Fruit fly (Drosophila melanogaster): ENCODE measurements around the gene CG16719.

The CG16719 gene

DNA sequence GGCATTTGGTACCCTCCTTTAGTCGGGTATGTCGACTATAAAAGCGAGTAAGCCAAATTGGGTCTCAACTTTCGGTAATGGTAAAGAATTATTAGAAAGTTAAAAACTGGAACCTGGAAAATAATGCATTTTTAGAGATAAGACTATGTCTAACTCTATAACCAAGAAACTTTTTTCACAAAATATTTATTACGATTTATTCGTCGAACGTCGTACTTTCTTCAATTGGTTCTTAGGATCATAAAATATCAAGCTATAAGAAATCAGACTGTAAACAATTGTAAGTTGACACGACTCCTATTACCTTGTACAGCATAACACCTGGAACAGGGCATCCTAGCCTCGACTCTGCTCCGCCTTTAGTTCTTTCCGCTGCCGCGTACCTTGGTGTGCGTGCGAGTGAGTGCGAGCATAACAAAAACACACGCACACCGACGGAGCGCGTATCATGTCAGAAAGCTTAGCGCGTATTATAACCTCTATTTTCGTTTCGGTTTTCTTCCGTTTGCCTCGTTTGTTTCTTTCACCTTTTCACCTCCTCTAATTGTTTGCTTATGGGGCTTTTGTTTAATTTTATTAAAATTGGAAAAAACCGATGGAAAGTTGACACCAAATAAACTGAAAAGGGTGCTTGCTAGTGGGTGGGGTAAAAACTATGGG, 8.1 kb downstream of the CG16719 start (continued):
- peak; percentile 94 for TF ChIP-seq CG34406 (GFP tag; optimal IDR thresholded peaks at IDR 0.05)
- peak; percentile 96 for TF ChIP-seq Met (GFP tag; optimal IDR thresholded peaks at IDR 0.05)
- TF ChIP-seq Hr39 (GFP tag; optimal IDR thresholded peaks at IDR 0.05) = peak; percentile 97
- TF ChIP-seq dac (GFP tag; optimal IDR thresholded peaks at IDR 0.05) = peak; percentile 92
- TF ChIP-seq CG10669 (GFP tag; optimal IDR thresholded peaks at IDR 0.05) = peak; percentile 90
- TF ChIP-seq CG3032 (tag; optimal IDR thresholded peaks at IDR 0.05) = peak; percentile 93
- TF ChIP-seq Gug (GFP tag; IDR thresholded peaks at IDR 0.05) = peak; percentile 80; the same call in 1 of the 2 replicates
- TF ChIP-seq esn (GFP tag; optimal IDR thresholded peaks at IDR 0.05) = peak; percentile 98
- TF ChIP-seq CG6276 (GFP tag; optimal IDR thresholded peaks at IDR 0.05) = peak; percentile 93
- peak; percentile 78 for TF ChIP-seq CG1621 (tag; optimal IDR thresholded peaks at IDR 0.05)
- TF ChIP-seq CG11762 (GFP tag; optimal IDR thresholded peaks at IDR 0.05; ENCODE audit: insufficient read depth) = peak; percentile 92
- TF ChIP-seq CG8319 (GFP tag; optimal IDR thresholded peaks at IDR 0.05) = peak; percentile 90
- TF ChIP-seq CG3919 (GFP tag; optimal IDR thresholded peaks at IDR 0.05) = peak; percentile 96
- TF ChIP-seq CG9139 (GFP tag; optimal IDR thresholded peaks at IDR 0.05) = peak; percentile 83
- TF ChIP-seq Blimp-1 (GFP tag; optimal IDR thresholded peaks at IDR 0.05) = peak; percentile 86
- peak; percentile 86 for TF ChIP-seq CG8119 (GFP tag; IDR thresholded peaks at IDR 0.05)
- TF ChIP-seq Eip75B (GFP tag; optimal IDR thresholded peaks at IDR 0.05) = peak; percentile 97
- TF ChIP-seq Hr4 (GFP tag; optimal IDR thresholded peaks at IDR 0.05) = peak; percentile 96
- TF ChIP-seq Eip78C (GFP tag) = peak; percentile 99
- TF ChIP-seq CG11902 (GFP tag; optimal IDR thresholded peaks at IDR 0.05) = peak; percentile 93
- TF ChIP-seq CG16779 (tag; optimal IDR thresholded peaks at IDR 0.05) = peak; percentile 80

DNA sequence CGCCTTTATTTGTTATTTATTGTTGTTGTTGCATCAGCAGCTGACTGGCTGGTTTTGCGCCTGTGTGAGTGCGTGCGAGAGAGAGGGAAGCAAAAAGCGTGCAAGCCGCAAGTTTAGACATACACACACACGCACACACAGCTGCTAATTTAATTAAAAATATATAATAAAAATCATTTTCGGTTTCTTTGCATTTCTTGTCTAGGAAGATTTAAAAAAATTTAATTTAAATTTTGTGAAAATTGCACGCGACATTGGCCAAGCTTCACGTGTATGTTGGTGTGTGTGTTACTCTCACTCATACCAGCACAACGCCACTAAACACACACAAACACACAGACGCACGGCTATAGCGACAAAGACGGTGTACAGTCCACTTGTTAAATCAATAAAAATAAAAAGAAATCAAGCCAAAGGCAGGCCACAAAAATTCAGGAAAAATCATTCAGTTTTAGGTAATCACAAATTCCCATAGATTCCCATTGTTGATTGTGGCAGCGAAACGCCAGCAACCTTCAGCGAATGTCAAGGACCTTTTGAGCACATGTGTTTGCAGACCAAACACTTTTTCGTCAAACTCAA, 8.7 kb downstream of the CG16719 start:
- peak; percentile 41; the same call in 1 of the 3 replicates for TF ChIP-seq eg (GFP tag; IDR thresholded peaks at IDR 0.05)
- TF ChIP-seq fkh (GFP tag; optimal IDR thresholded peaks at IDR 0.05) = peak; percentile 24
- TF ChIP-seq CG6808 (GFP tag; optimal IDR thresholded peaks at IDR 0.05) = no peak
- TF ChIP-seq achi (GFP tag; optimal IDR thresholded peaks at IDR 0.05) = peak; percentile 18
- peak; percentile 24; the same call in 1 of the 3 replicates for TF ChIP-seq CG6163 (GFP tag; IDR thresholded peaks at IDR 0.05)
- peak; percentile 43; the same call in 2 of the 3 replicates for TF ChIP-seq CG8119 (GFP tag; IDR thresholded peaks at IDR 0.05)
- TF ChIP-seq CG15336 (GFP tag; IDR thresholded peaks at IDR 0.05) = peak; percentile 27; the same call in 1 of the 2 replicates
- no peak for TF ChIP-seq CG4318 (GFP tag; optimal IDR thresholded peaks at IDR 0.05)
- TF ChIP-seq CG6276 (GFP tag; optimal IDR thresholded peaks at IDR 0.05) = peak; percentile 2

DNA sequence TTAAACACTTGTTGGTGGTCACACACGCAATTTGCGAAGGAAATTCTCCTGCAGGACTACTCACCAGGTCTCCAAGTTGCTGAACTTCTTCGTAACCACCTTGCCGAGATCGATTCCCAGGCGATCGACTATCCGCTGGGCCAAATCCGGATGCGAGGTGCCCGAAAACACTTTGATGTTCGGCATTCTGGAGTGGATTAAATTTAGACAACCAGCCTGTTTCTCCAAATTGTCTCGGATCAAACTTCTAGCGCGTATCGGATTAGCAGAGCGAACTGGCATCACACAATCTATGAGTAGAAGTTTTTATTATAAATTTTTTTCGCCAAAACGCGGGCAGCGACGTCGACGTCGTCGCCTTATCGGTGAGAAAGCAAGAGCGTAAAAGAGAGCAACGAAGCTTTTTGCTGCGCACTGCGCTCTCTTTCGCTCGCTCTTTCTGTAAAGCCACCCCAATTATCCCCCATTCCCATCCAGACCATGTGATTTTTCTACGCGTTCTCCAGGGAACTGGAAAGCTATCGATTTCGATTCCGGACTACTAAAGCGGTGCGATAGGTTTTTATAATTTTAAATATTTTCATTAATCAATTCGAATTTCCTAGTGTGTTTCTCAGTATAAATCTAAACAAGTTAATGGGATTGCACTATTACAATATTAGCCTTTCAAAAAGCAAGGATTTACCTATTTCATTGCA, 9.3 kb downstream of the CG16719 start:
- TF ChIP-seq CG6163 (GFP tag; IDR thresholded peaks at IDR 0.05) = 0 out of 3 replicates have a peak, but pooled peaks have one; percentile 45
- peak; percentile 32 for TF ChIP-seq CG6854 (GFP tag; optimal IDR thresholded peaks at IDR 0.05)
- TF ChIP-seq pdm3 (GFP tag; optimal IDR thresholded peaks at IDR 0.05) = no peak
- TF ChIP-seq Eip78C (GFP tag) = peak; percentile 0
- TF ChIP-seq CG1621 (tag; optimal IDR thresholded peaks at IDR 0.05) = no peak
- peak; percentile 42; the same call in 1 of the 2 replicates for TF ChIP-seq CG15336 (GFP tag; IDR thresholded peaks at IDR 0.05)
- peak; percentile 65 for TF ChIP-seq svp (GFP tag)
- TF ChIP-seq CG8632 (GFP tag; optimal IDR thresholded peaks at IDR 0.05) = no peak

DNA sequence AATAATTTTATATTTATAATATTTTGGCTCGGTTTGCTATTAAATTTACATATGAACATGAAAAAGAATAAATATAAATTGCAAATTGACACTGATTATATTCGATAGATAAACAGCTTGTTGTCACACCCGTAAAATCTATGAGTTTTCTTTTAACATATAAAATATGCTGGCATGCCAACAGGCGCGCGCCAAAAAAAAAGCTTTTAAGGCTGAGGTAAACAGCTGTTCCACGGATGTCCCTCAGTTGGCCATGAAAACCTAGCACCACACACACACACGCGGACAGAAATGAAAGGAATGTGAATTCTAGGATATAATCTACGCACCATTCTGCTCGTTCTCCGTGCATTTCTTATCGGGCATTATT, 9.9 kb downstream of the CG16719 start:
- TF ChIP-seq CG8632 (GFP tag; optimal IDR thresholded peaks at IDR 0.05) (no peak), net (GFP tag; optimal IDR thresholded peaks at IDR 0.05) (no peak), acj6 (GFP tag; optimal IDR thresholded peaks at IDR 0.05) (no peak), CG11902 (GFP tag; optimal IDR thresholded peaks at IDR 0.05) (no peak), dac (GFP tag; optimal IDR thresholded peaks at IDR 0.05) (no peak), pdm3 (GFP tag; optimal IDR thresholded peaks at IDR 0.05) (no peak), Blimp-1 (GFP tag; optimal IDR thresholded peaks at IDR 0.05) (no peak), CG6854 (GFP tag; optimal IDR thresholded peaks at IDR 0.05) (no peak), CG11294 (GFP tag; IDR thresholded peaks at IDR 0.05) (no peak), CG8319 (GFP tag; optimal IDR thresholded peaks at IDR 0.05) (no peak), Sox15 (GFP tag; optimal IDR thresholded peaks at IDR 0.05) (no peak), Smox (GFP tag; optimal IDR thresholded peaks at IDR 0.05) (no peak), Eip78C (GFP tag) (no peak), Ets21C (GFP tag; optimal IDR thresholded peaks at IDR 0.05) (no peak), Hr4 (GFP tag; optimal IDR thresholded peaks at IDR 0.05) (no peak), fd85E (GFP tag; optimal IDR thresholded peaks at IDR 0.05) (no peak), dsx (GFP tag; optimal IDR thresholded peaks at IDR 0.05; ENCODE audit: poor library complexity, severe bottlenecking) (no peak), Ets96B (tag; optimal IDR thresholded peaks at IDR 0.05) (no peak), salr (GFP tag; optimal IDR thresholded peaks at IDR 0.05) (no peak)
